Worm (Caenorhabditis elegans): ENCODE results near the gene mrpl-28.

Gene mrpl-28

DNA sequence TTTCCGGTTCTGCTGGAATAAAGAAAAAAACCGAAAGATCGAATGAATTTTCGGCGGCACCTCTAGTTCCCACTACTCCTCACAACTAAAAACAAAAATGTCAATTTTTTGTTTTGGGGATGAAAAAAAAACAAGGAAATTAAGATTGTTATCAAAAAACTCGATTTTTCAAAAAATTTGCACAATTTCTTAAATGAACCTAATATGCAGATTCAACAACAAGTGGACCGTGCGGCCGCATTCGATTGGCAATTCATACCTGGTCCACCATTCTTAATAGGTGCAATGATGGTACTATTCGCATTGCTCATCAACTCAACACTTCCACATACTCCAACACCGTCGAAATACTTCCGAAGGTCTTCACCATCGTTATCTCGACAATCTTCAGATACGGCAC lies 4.3 kb downstream of the mrpl-28 start:
- no peak for TF ChIP-seq ztf-4 (tag; optimal IDR thresholded peaks at IDR 0.05)
- TF ChIP-seq lin-13 (GFP tag; optimal IDR thresholded peaks at IDR 0.05) = no peak
- TF ChIP-seq aly-2 (tag; optimal IDR thresholded peaks at IDR 0.05) = no peak
- TF ChIP-seq dmd-4 (tag; optimal IDR thresholded peaks at IDR 0.05) = no peak
- TF ChIP-seq skn-1 (tag; optimal IDR thresholded peaks at IDR 0.05) = no peak
- no peak for TF ChIP-seq F13H6.1 (tag; optimal IDR thresholded peaks at IDR 0.05)
- no peak for TF ChIP-seq sma-3 (GFP tag; optimal IDR thresholded peaks at IDR 0.05)
- no peak for TF ChIP-seq alr-1 (tag; optimal IDR thresholded peaks at IDR 0.05)

DNA sequence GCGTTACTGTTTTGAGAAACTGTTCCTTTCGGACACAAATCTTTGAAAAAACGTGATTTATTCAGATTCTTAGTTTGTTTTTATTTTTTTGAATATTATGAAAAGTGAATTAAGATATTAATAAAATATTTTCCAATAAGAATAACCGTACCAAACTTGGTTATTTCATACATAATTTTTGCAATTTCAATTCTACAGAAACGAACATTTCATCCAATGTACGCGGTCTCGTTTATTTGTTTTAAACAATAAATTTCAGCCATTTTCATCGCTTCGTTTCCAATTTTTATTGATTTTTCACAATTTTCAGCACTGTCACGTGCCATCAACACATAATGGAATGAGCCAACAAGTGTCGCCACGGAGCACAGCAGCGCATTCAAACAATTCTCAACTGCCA lies 8.9 kb downstream of the mrpl-28 start, which contains the start of gene T25D3.4:
TSS of gene T25D3.4 (plus strand) at position 301 of the 400 bp plus-strand sequence.
- TF ChIP-seq nhr-12 (tag; optimal IDR thresholded peaks at IDR 0.05) = no peak
- TF ChIP-seq peb-1 (tag; optimal IDR thresholded peaks at IDR 0.05) = no peak
- TF ChIP-seq nhr-21 (tag; optimal IDR thresholded peaks at IDR 0.05) = no peak
- TF ChIP-seq mbf-1 (tag; optimal IDR thresholded peaks at IDR 0.05) = no peak
- TF ChIP-seq ceh-16 (tag; optimal IDR thresholded peaks at IDR 0.05) = no peak
- TF ChIP-seq nhr-11 (tag; optimal IDR thresholded peaks at IDR 0.05) = no peak
- no peak for TF ChIP-seq ztf-11 (tag; optimal IDR thresholded peaks at IDR 0.05)
- peak; percentile 14 for TF ChIP-seq unc-55 (GFP tag; optimal IDR thresholded peaks at IDR 0.05)

DNA sequence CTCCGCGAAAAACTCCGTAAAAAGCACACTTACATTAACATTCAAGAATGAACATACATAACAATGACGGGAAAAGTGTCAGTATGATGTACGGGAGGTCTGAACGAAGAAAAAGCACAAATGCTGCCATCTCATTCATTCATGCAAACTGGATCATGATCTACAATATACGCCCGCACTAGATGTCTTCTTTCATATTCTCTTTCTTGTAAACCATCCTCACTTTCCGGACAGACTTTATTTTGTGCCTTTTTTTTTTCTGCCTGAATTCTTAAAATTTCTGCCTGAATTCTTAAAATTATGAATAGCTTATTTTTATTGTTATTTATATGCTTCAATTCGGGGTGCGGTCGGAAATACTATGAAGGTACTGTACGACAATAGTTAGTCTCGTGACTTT lies 20.6 kb downstream of the mrpl-28 start, which contains the start of gene K10B4.1:
TSS of gene K10B4.1 (plus strand) at position 301 of the 400 bp plus-strand sequence.
- TF ChIP-seq ceh-16 (tag; optimal IDR thresholded peaks at IDR 0.05) (no peak), peb-1 (tag; optimal IDR thresholded peaks at IDR 0.05) (no peak), R02D3.7 (tag; optimal IDR thresholded peaks at IDR 0.05) (no peak), elt-1 (tag; optimal IDR thresholded peaks at IDR 0.05) (no peak)

DNA sequence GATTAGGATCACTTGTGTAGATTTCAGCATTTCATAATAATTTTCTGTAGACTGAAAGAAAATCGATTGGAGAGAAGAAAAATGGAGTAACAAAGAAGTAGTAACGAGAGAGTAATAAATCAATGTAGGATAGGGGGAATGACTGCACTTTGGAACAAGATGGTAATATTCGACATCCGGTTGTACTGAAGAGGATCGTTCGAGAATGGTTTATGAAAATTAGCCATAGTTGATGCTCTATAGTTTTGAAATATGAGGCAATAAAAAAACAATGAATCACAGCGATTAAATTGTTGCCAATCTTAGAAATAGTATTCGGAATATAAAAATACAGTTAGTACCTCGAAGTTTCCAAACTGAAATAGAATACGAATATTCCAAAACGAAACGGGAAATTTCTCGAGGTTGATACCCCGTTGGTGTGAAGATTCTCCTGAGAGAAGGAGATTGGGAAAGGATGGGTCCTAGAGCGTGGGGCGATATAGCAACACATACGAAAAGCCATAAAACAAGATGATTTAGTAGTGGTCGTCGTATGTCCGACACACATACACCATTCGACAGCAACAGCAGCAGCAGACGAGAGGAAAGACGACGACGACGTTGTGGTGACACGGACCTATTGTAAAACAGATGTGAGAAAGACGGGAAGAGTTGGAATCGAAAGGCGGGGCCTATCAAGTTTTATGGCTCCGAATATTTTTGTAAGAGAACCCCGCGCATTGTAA lies 22.1 kb downstream of the mrpl-28 start, which contains the start of gene cwn-1:
TSS of gene cwn-1 (minus strand) at position 51 of the 728 bp plus-strand sequence.
- TF ChIP-seq ceh-16 (tag; optimal IDR thresholded peaks at IDR 0.05) = no peak
- no peak for TF ChIP-seq mbf-1 (tag; optimal IDR thresholded peaks at IDR 0.05)
- no peak for TF ChIP-seq nhr-77 (tag; optimal IDR thresholded peaks at IDR 0.05)
- no peak for TF ChIP-seq C34F6.9 (tag; optimal IDR thresholded peaks at IDR 0.05)
- TF ChIP-seq ztf-4 (tag; optimal IDR thresholded peaks at IDR 0.05) = no peak
- no peak for TF ChIP-seq sem-4 (tag; optimal IDR thresholded peaks at IDR 0.05)
- TF ChIP-seq crh-2 (tag; optimal IDR thresholded peaks at IDR 0.05) = no peak
- no peak for TF ChIP-seq skn-1 (tag; optimal IDR thresholded peaks at IDR 0.05)
- no peak for TF ChIP-seq unc-39 (tag; optimal IDR thresholded peaks at IDR 0.05)
- no peak for TF ChIP-seq nhr-237 (tag; optimal IDR thresholded peaks at IDR 0.05)
- no peak for TF ChIP-seq nhr-23 (tag; optimal IDR thresholded peaks at IDR 0.05)
- no peak for TF ChIP-seq mab-5 (tag; optimal IDR thresholded peaks at IDR 0.05)
- TF ChIP-seq sma-9 (GFP tag; optimal IDR thresholded peaks at IDR 0.05) = no peak
- no peak for TF ChIP-seq sma-9 (tag; optimal IDR thresholded peaks at IDR 0.05)
- no peak for TF ChIP-seq blmp-1 (tag; optimal IDR thresholded peaks at IDR 0.05; ENCODE audit: insufficient read depth)
- TF ChIP-seq peb-1 (tag; optimal IDR thresholded peaks at IDR 0.05) = no peak
- TF ChIP-seq ZK546.5 (tag; optimal IDR thresholded peaks at IDR 0.05) = no peak
- no peak for TF ChIP-seq nhr-21 (tag; optimal IDR thresholded peaks at IDR 0.05)
- no peak for TF ChIP-seq ztf-11 (tag; optimal IDR thresholded peaks at IDR 0.05)

DNA sequence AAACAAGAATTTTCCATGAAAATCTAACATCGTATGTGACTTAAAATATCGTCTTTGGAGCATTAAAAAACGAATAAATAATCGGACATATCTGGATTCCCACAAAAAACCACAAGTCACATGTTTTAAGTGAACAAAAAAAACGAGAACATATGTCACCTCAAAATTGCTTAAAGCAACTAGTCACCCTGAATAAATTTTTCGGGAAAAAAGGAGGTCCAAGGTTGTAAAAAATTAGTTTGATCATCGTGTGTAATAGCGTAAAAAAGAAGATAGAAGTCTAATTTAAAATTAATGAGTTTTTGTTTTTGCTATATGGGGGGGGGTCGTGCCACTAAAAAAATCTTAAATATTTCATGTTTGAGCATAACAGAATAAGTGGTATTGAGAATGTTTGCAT lies 26.0 kb downstream of the mrpl-28 start:
- no peak for TF ChIP-seq R02D3.7 (tag; optimal IDR thresholded peaks at IDR 0.05)
- no peak for TF ChIP-seq aly-2 (tag; optimal IDR thresholded peaks at IDR 0.05)
- no peak for TF ChIP-seq Y55F3AM.14 (GFP tag; optimal IDR thresholded peaks at IDR 0.05)
- no peak for TF ChIP-seq ama-1 (optimal IDR thresholded peaks at IDR 0.05)
- no peak for TF ChIP-seq sma-9 (GFP tag; optimal IDR thresholded peaks at IDR 0.05)
- no peak for TF ChIP-seq sma-9 (tag; optimal IDR thresholded peaks at IDR 0.05)
- TF ChIP-seq unc-55 (GFP tag; optimal IDR thresholded peaks at IDR 0.05) = peak; percentile 50
- TF ChIP-seq blmp-1 (tag; optimal IDR thresholded peaks at IDR 0.05; ENCODE audit: insufficient read depth) = no peak
- TF ChIP-seq sma-3 (GFP tag; optimal IDR thresholded peaks at IDR 0.05) = no peak
- TF ChIP-seq fos-1 (tag; optimal IDR thresholded peaks at IDR 0.05) = no peak

Measured in whole organism, L2 larva.